Fruit fly (Drosophila melanogaster): ENCODE results near the gene CG7322.

The CG7322 gene

dm6 chrX:18899835-18900460 is 42.4 kb upstream of the CG7322 start, which contains the start of gene CG7378 (continued):
- TF ChIP-seq ase (GFP tag; IDR thresholded peaks at IDR 0.05) (no peak), CG4360 (GFP tag; IDR thresholded peaks at IDR 0.05) (no peak), CG6813 (GFP tag; optimal IDR thresholded peaks at IDR 0.05) (peak; percentile 53), CG11247 (GFP tag; IDR thresholded peaks at IDR 0.05) (no peak), sisA (GFP tag; IDR thresholded peaks at IDR 0.05) (no peak), CG34376 (GFP tag; optimal IDR thresholded peaks at IDR 0.05) (peak; percentile 26), CG11696 (GFP tag; IDR thresholded peaks at IDR 0.05) (no peak), Drgx (GFP tag; IDR thresholded peaks at IDR 0.05) (no peak), insv (GFP tag; optimal IDR thresholded peaks at IDR 0.05) (no peak), CG17359 (tag; optimal IDR thresholded peaks at IDR 0.05) (peak; percentile 5), wdn (GFP tag; IDR thresholded peaks at IDR 0.05) (no peak), lov (optimal IDR thresholded peaks at IDR 0.05) (no peak), lov (GFP tag; IDR thresholded peaks at IDR 0.05) (no peak), lab (GFP tag; optimal IDR thresholded peaks at IDR 0.05) (peak; percentile 41), Atf3 (GFP tag; optimal IDR thresholded peaks at IDR 0.05) (no peak), CG31441 (GFP tag; IDR thresholded peaks at IDR 0.05) (peak; percentile 47), CG30403 (GFP tag; optimal IDR thresholded peaks at IDR 0.05) (peak; percentile 54), nmo (GFP tag; optimal IDR thresholded peaks at IDR 0.05) (peak; percentile 49), Ptx1 (GFP tag; IDR thresholded peaks at IDR 0.05) (peak; percentile 39), Adf1 (GFP tag; IDR thresholded peaks at IDR 0.05) (no peak), cg (GFP tag; optimal IDR thresholded peaks at IDR 0.05) (no peak), fu2 (GFP tag; optimal IDR thresholded peaks at IDR 0.05) (no peak), shn (GFP tag; optimal IDR thresholded peaks at IDR 0.05) (no peak), az2 (GFP tag; optimal IDR thresholded peaks at IDR 0.05) (no peak), sug (tag; optimal IDR thresholded peaks at IDR 0.05) (peak; percentile 69), zfh2 (GFP tag; optimal IDR thresholded peaks at IDR 0.05) (no peak), CG15269 (tag; optimal IDR thresholded peaks at IDR 0.05) (peak; percentile 28), CG16815 (GFP tag; optimal IDR thresholded peaks at IDR 0.05) (no peak), wor (GFP tag; IDR thresholded peaks at IDR 0.05) (no peak), CG1024 (GFP tag; IDR thresholded peaks at IDR 0.05) (no peak), br (optimal IDR thresholded peaks at IDR 0.05) (no peak), slbo (GFP tag; IDR thresholded peaks at IDR 0.05) (peak; percentile 29), CG7839 (tag; optimal IDR thresholded peaks at IDR 0.05) (peak; percentile 71), zf30C (GFP tag; optimal IDR thresholded peaks at IDR 0.05) (peak; percentile 31), danr (GFP tag; IDR thresholded peaks at IDR 0.05) (no peak), tio (GFP tag; optimal IDR thresholded peaks at IDR 0.05) (peak; percentile 27), pros (GFP tag; optimal IDR thresholded peaks at IDR 0.05) (no peak), Ets65A (GFP tag) (peak; percentile 35), pb (GFP tag; optimal IDR thresholded peaks at IDR 0.05) (peak; percentile 8), cato (GFP tag; optimal IDR thresholded peaks at IDR 0.05; ENCODE audit: borderline replicate concordance) (no peak), CG32772 (GFP tag; IDR thresholded peaks at IDR 0.05) (no peak)

dm6 chrX:18897906-18898305 is 40.3 kb upstream of the CG7322 start:
- no peak for TF ChIP-seq CG12236 (GFP tag; optimal IDR thresholded peaks at IDR 0.05)
- TF ChIP-seq CG7963 (GFP tag; IDR thresholded peaks at IDR 0.05; ENCODE audit: partially characterized antibody) = no peak
- no peak for TF ChIP-seq org-1 (GFP tag; optimal IDR thresholded peaks at IDR 0.05)
- TF ChIP-seq amos (GFP tag; IDR thresholded peaks at IDR 0.05; ENCODE audit: partially characterized antibody) = no peak
- TF ChIP-seq nau (GFP tag; optimal IDR thresholded peaks at IDR 0.05) = no peak
- TF ChIP-seq lab (GFP tag; optimal IDR thresholded peaks at IDR 0.05) = no peak
- TF ChIP-seq Atf6 (GFP tag; IDR thresholded peaks at IDR 0.05) = no peak
- no peak for TF ChIP-seq crol (GFP tag; IDR thresholded peaks at IDR 0.05)
- TF ChIP-seq CG12659 (GFP tag; optimal IDR thresholded peaks at IDR 0.05) = no peak
- TF ChIP-seq gem (tag; optimal IDR thresholded peaks at IDR 0.05) = peak; percentile 16
- no peak for TF ChIP-seq CG9797 (GFP tag; optimal IDR thresholded peaks at IDR 0.05)
- no peak for TF ChIP-seq NC2β (GFP tag; optimal IDR thresholded peaks at IDR 0.05)
- no peak for TF ChIP-seq CG4328 (GFP tag; optimal IDR thresholded peaks at IDR 0.05)
- no peak for TF ChIP-seq Doc2 (GFP tag; IDR thresholded peaks at IDR 0.05)
- TF ChIP-seq CG5180 (GFP tag; optimal IDR thresholded peaks at IDR 0.05) = no peak
